Worm (Caenorhabditis elegans) whole organism, L4/young adult: ENCODE data around the gene T01B11.1.

Source experiments
- W03F9.2 ChIP-seq: fragments of 150-350 bp; optimal IDR thresholded peaks from 2 replicates; lab custom pipeline; 2014; ENCODE audit warnings: missing biosample characterization, missing genetic modification characterization
- dao-5 ChIP-seq: sonication (generic microtip); optimal IDR thresholded peaks from 2 replicates; lab custom pipeline; 2016; ENCODE audit warnings: missing genotype, missing genetic modification characterization, moderate library complexity, missing compliant biosample characterization
- him-1 ChIP-seq: sonication (generic microtip); optimal IDR thresholded peaks from 2 replicates; lab custom pipeline; 2016; ENCODE audit warnings: missing genotype, missing genetic modification reagents, missing genetic modification characterization, missing compliant biosample characterization

T01B11.1 gene

ce11 chrIV:8460208-8460607, 13.2 kb downstream of the T01B11.1 start, which contains the start of gene ant-1.4:
TSS of gene ant-1.4 (minus strand) at chrIV:8460308.
- no peak for TF ChIP-seq dao-5 (tag; lab: Kevin White, UChicago)
- no peak for TF ChIP-seq him-1 (tag; lab: Kevin White, UChicago)
- TF ChIP-seq W03F9.2 = no peak

- TF ChIP-seq him-1 (tag; lab: Kevin White, UChicago) = no peak
- TF ChIP-seq dao-5 (tag; lab: Kevin White, UChicago) = no peak
- TF ChIP-seq W03F9.2 = no peak
These were observed 14.2 kb downstream of the T01B11.1 start for ce11 chrIV:8461177-8461576.

- no peak for TF ChIP-seq him-1 (tag; lab: Kevin White, UChicago)
- TF ChIP-seq W03F9.2 = no peak
- no peak for TF ChIP-seq dao-5 (tag; lab: Kevin White, UChicago)
These were observed 15.4 kb downstream of the T01B11.1 start for ce11 chrIV:8462376-8462775.

ce11 chrIV:8463069-8463468, 16.1 kb downstream of the T01B11.1 start:
- TF ChIP-seq W03F9.2 (no peak), dao-5 (tag; lab: Kevin White, UChicago) (no peak), him-1 (tag; lab: Kevin White, UChicago) (no peak)

ce11 chrIV:8463716-8464115, 16.7 kb downstream of the T01B11.1 start, which contains the start of gene str-176:
TSS of gene str-176 (minus strand) at chrIV:8463816.
- no peak for TF ChIP-seq him-1 (tag; lab: Kevin White, UChicago)
- TF ChIP-seq dao-5 (tag; lab: Kevin White, UChicago) = no peak
- no peak for TF ChIP-seq W03F9.2

- no peak for TF ChIP-seq W03F9.2
- no peak for TF ChIP-seq dao-5 (tag; lab: Kevin White, UChicago)
- no peak for TF ChIP-seq him-1 (tag; lab: Kevin White, UChicago)
These were observed 17.2 kb downstream of the T01B11.1 start for ce11 chrIV:8464187-8464586.

ce11 chrIV:8472493-8472892, 25.5 kb downstream of the T01B11.1 start, which contains the start of gene oat-1:
TSS of gene oat-1 (minus strand) at chrIV:8472593.
- no peak for TF ChIP-seq dao-5 (tag; lab: Kevin White, UChicago)
- TF ChIP-seq him-1 (tag; lab: Kevin White, UChicago) = no peak
- no peak for TF ChIP-seq W03F9.2

- TF ChIP-seq him-1 (tag; lab: Kevin White, UChicago) = no peak
- TF ChIP-seq dao-5 (tag; lab: Kevin White, UChicago) = no peak
- TF ChIP-seq W03F9.2 = no peak
These were observed 26.8 kb downstream of the T01B11.1 start, which contains the start of gene C28C12.11 for ce11 chrIV:8473756-8474155. TSS of gene C28C12.11 (plus strand) at chrIV:8474056.

ce11 chrIV:8475030-8475679, 28.2 kb downstream of the T01B11.1 start:
- TF ChIP-seq him-1 (tag; lab: Kevin White, UChicago) (no peak), W03F9.2 (no peak), dao-5 (tag; lab: Kevin White, UChicago) (no peak)

ce11 chrIV:8476166-8476565, 29.2 kb downstream of the T01B11.1 start:
- TF ChIP-seq him-1 (tag; lab: Kevin White, UChicago) = no peak
- no peak for TF ChIP-seq W03F9.2
- TF ChIP-seq dao-5 (tag; lab: Kevin White, UChicago) = no peak

- TF ChIP-seq dao-5 (tag; lab: Kevin White, UChicago) (no peak), W03F9.2 (no peak), him-1 (tag; lab: Kevin White, UChicago) (no peak)
These were observed 29.9 kb downstream of the T01B11.1 start, which contains the start of gene spp-10 for ce11 chrIV:8476880-8477279. TSS of gene spp-10 (plus strand) at chrIV:8477180.

- TF ChIP-seq W03F9.2 (no peak), him-1 (tag; lab: Kevin White, UChicago) (no peak), dao-5 (tag; lab: Kevin White, UChicago) (no peak)
These were observed 31.5 kb downstream of the T01B11.1 start for ce11 chrIV:8478516-8478915.

ce11 chrIV:8479346-8479745, 32.3 kb downstream of the T01B11.1 start, which contains the start of gene hlh-12:
TSS of gene hlh-12 (minus strand) at chrIV:8479446.
- TF ChIP-seq dao-5 (tag; lab: Kevin White, UChicago) (no peak), him-1 (tag; lab: Kevin White, UChicago) (no peak), W03F9.2 (no peak)

- no peak for TF ChIP-seq dao-5 (tag; lab: Kevin White, UChicago)
- no peak for TF ChIP-seq W03F9.2
- TF ChIP-seq him-1 (tag; lab: Kevin White, UChicago) = no peak
These were observed 34.3 kb downstream of the T01B11.1 start, which contains the start of gene spp-8 for ce11 chrIV:8481308-8481707. TSS of gene spp-8 (plus strand) at chrIV:8481664.
